3 fruit fly cellular contexts compared by ENCODE assay signal in genomic region chr3L:9969158-9969557, dm6.
A peak's percentile ranks its signal among the peaks of the same experiment; 100 is the strongest.
TF ChIP-seq lines count a peak whose summit lies in the region.

No protein-coding gene starts in this region.

- no peak for TF ChIP-seq CTCF in whole organism, embryonic (GFP tag; optimal IDR thresholded peaks at IDR 0.05; lab: Kevin White, UChicago)

TF ChIP-seq in whole organism, 6 proteins besides CTCF, POLR2A, EP300 and RAD21:
- TF ChIP-seq EcR (GFP tag; optimal IDR thresholded peaks at IDR 0.05; lab: Kevin White, UChicago), result peak; percentile 0 to 68
- TF ChIP-seq psq (optimal IDR thresholded peaks at IDR 0.05; lab: Kevin White, UChicago), result no peak

TF ChIP-seq in whole organism, embryonic, 481 proteins besides CTCF, POLR2A, EP300 and RAD21:
- TF ChIP-seq sens (GFP tag; lab: Kevin White, UChicago) (peak; percentile 44), Elba2 (GFP tag; optimal IDR thresholded peaks at IDR 0.05; lab: Kevin White, UChicago) (peak; percentile 50), Bgb (GFP tag; IDR thresholded peaks at IDR 0.05; lab: Robert Waterston, UW; ENCODE audit: partially characterized antibody) (no peak)

TF ChIP-seq in whole organism, pupa, 21 proteins besides CTCF, POLR2A, EP300 and RAD21:
- TF ChIP-seq fd96Ca (GFP tag; IDR thresholded peaks at IDR 0.05; lab: Robert Waterston, UW), result no peak
- TF ChIP-seq EcR (GFP tag; optimal IDR thresholded peaks at IDR 0.05; lab: Kevin White, UChicago), result peak; percentile 91
